Fruit fly (Drosophila melanogaster) whole organism, embryonic: Measurements from ENCODE around the gene Sr-CIII.

Experiments
- Ada2b ChIP-seq: fragments of 200-800 bp; sonication (Bioruptor generic); IDR thresholded peaks from 2 replicates; pipeline ENCODE4 v1.3.6; 2022; ENCODE audit warnings: missing biosample characterization, missing genetic modification characterization
- Blimp-1 ChIP-seq: fragments of 200-800 bp; sonication (Bioruptor generic); optimal IDR thresholded peaks from 3 replicates; lab custom pipeline; 2018; ENCODE audit warnings: missing biosample characterization, missing genetic modification characterization, mild to moderate bottlenecking, moderate library complexity, missing genetic modification reagents
- CG10565 ChIP-seq: fragments of 200-800 bp; sonication (Bioruptor generic); optimal IDR thresholded peaks from 3 replicates; lab custom pipeline; 2016; ENCODE audit warnings: missing biosample characterization, mild to moderate bottlenecking, missing genetic modification characterization
- CG12219 ChIP-seq: fragments of 200-800 bp; sonication (Bioruptor generic); optimal IDR thresholded peaks from 3 replicates; lab custom pipeline; 2018; ENCODE audit warnings: missing biosample characterization, mild to moderate bottlenecking, missing genetic modification characterization
- CG15514 ChIP-seq: fragments of 200-800 bp; sonication (Bioruptor generic); optimal IDR thresholded peaks from 3 replicates; lab custom pipeline; 2017; ENCODE audit warnings: missing biosample characterization, missing genetic modification characterization, mild to moderate bottlenecking, moderate library complexity, missing genetic modification reagents
- CG17359 ChIP-seq: fragments of 200-800 bp; sonication (Bioruptor generic); optimal IDR thresholded peaks from 3 replicates; lab custom pipeline; 2018; ENCODE audit warnings: missing biosample characterization, mild to moderate bottlenecking, missing genetic modification characterization, moderate library complexity
- CG18011 ChIP-seq: fragments of 200-800 bp; sonication (Bioruptor generic); optimal IDR thresholded peaks from 2 replicates; lab custom pipeline; 2017; ENCODE audit warnings: missing biosample characterization, missing genetic modification characterization, mild to moderate bottlenecking, moderate library complexity, missing genotype
- CG30403 ChIP-seq: fragments of 200-800 bp; sonication (Bioruptor generic); optimal IDR thresholded peaks from 3 replicates; lab custom pipeline; 2016; ENCODE audit warnings: missing biosample characterization, missing genetic modification characterization
- CG3065 ChIP-seq: fragments of 200-800 bp; sonication (Bioruptor generic); optimal IDR thresholded peaks from 2 replicates; lab custom pipeline; 2016; ENCODE audit warnings: missing biosample characterization, missing genetic modification characterization
- CG6689 ChIP-seq: fragments of 200-800 bp; sonication (Bioruptor generic); IDR thresholded peaks from 2 replicates; pipeline ENCODE4 v1.3.6; 2022; ENCODE audit warnings: missing biosample characterization, missing genetic modification characterization
- CG7372 ChIP-seq: fragments of 200-800 bp; sonication (Bioruptor generic); IDR thresholded peaks from 2 replicates; pipeline ENCODE4 v1.3.6; 2022; ENCODE audit warnings: missing biosample characterization, missing genetic modification characterization
- CG7786 ChIP-seq: fragments of 200-800 bp; sonication (Bioruptor generic); optimal IDR thresholded peaks from 2 replicates; lab custom pipeline; 2016; ENCODE audit warnings: missing biosample characterization, missing genetic modification characterization
- CG7839 ChIP-seq: fragments of 200-800 bp; sonication (Bioruptor generic); optimal IDR thresholded peaks from 3 replicates; lab custom pipeline; 2018; ENCODE audit warnings: missing biosample characterization, mild to moderate bottlenecking, missing genetic modification characterization, moderate library complexity
- CG8089 ChIP-seq: fragments of 200-800 bp; sonication (Bioruptor generic); optimal IDR thresholded peaks from 3 replicates; lab custom pipeline; 2016; ENCODE audit warnings: missing biosample characterization, missing genetic modification characterization
- CG8290 ChIP-seq, 3 experiments: fragments of 200-800 bp; sonication (Bioruptor generic); optimal IDR thresholded peaks; 2 replicates each; lab custom pipeline; 2016 to 2019; ENCODE audit warnings: missing biosample characterization in 3 of 3, missing genetic modification characterization in 3 of 3, mild to moderate bottlenecking in 2 of 3, moderate library complexity in 1 of 3
- CG8765 ChIP-seq: fragments of 200-800 bp; sonication (Bioruptor generic); IDR thresholded peaks from 2 replicates; pipeline ENCODE4 v1.3.6; 2022; ENCODE audit warnings: missing biosample characterization, missing genetic modification characterization
- CG9215 ChIP-seq: fragments of 200-800 bp; sonication (Bioruptor generic); IDR thresholded peaks from 2 replicates; pipeline ENCODE4 v1.3.6; 2022; ENCODE audit warnings: missing biosample characterization, missing genetic modification characterization
- Dip3 ChIP-seq: fragments of 200-800 bp; sonication (Bioruptor generic); optimal IDR thresholded peaks from 3 replicates; lab custom pipeline; 2016; ENCODE audit warnings: missing biosample characterization, missing genetic modification characterization
- Dp ChIP-seq: fragments of 200-800 bp; sonication (Bioruptor generic); optimal IDR thresholded peaks from 2 replicates; lab custom pipeline; 2018; ENCODE audit warnings: missing biosample characterization, mild to moderate bottlenecking, missing genetic modification characterization, moderate library complexity
- ERR ChIP-seq: fragments of 200-800 bp; sonication (Bioruptor generic); optimal IDR thresholded peaks from 2 replicates; lab custom pipeline; 2016; ENCODE audit warnings: missing biosample characterization, missing genetic modification characterization
- Eip74EF ChIP-seq, 2 experiments: fragments of 200-800 bp in 1 of 2; fragments of >200 bp in 1 of 2; sonication (Bioruptor generic) in 1 of 2; optimal IDR thresholded peaks; 2 replicates each; lab custom pipeline; 2017 to 2019; ENCODE audit warnings: missing biosample characterization in 2 of 2, missing genetic modification characterization in 2 of 2, mild to moderate bottlenecking in 1 of 2, moderate library complexity in 1 of 2
- Ets97D ChIP-seq: fragments of 200-800 bp; sonication (Bioruptor generic); optimal IDR thresholded peaks from 3 replicates; lab custom pipeline; 2016; ENCODE audit warnings: missing biosample characterization, missing genetic modification characterization
- H15 ChIP-seq: fragments of 200-800 bp; sonication (Bioruptor generic); IDR thresholded peaks from 3 replicates; pipeline ENCODE4 v1.3.6; 2022; ENCODE audit warnings: missing biosample characterization, missing genetic modification characterization
- HHEX ChIP-seq: fragments of 200-800 bp; sonication (Bioruptor generic); optimal IDR thresholded peaks from 3 replicates; lab custom pipeline; 2017; ENCODE audit warnings: missing biosample characterization, mild to moderate bottlenecking, missing genetic modification characterization, missing genetic modification reagents
- HLH4C ChIP-seq: fragments of 200-800 bp; sonication (Bioruptor generic); IDR thresholded peaks from 3 replicates; pipeline ENCODE4 v1.3.6; 2022; ENCODE audit warnings: missing biosample characterization, missing genetic modification characterization; ENCODE audit not compliant: partially characterized antibody
- Hmr ChIP-seq: fragments of 200-800 bp; sonication (Bioruptor generic); optimal IDR thresholded peaks from 3 replicates; lab custom pipeline; 2017; ENCODE audit warnings: mild to moderate bottlenecking, missing biosample characterization, missing genetic modification reagents, missing genetic modification characterization
- Hsf ChIP-seq: fragments of 200-800 bp; sonication (Bioruptor generic); optimal IDR thresholded peaks from 3 replicates; lab custom pipeline; 2016; ENCODE audit warnings: missing biosample characterization, missing genetic modification characterization
- MESR4 ChIP-seq: fragments of 200-800 bp; sonication (Bioruptor generic); optimal IDR thresholded peaks from 2 replicates; lab custom pipeline; 2018; ENCODE audit warnings: missing biosample characterization, mild to moderate bottlenecking, missing genetic modification characterization, moderate library complexity
- Max ChIP-seq: fragments of 200-800 bp; sonication (Bioruptor generic); optimal IDR thresholded peaks from 2 replicates; lab custom pipeline; 2016; ENCODE audit warnings: missing biosample characterization, mild to moderate bottlenecking, missing genetic modification characterization
- Myb ChIP-seq: fragments of 200-800 bp; sonication (Bioruptor generic); optimal IDR thresholded peaks from 2 replicates; lab custom pipeline; 2016; ENCODE audit warnings: missing biosample characterization, missing genetic modification characterization
- Scr ChIP-seq: fragments of 200-800 bp; sonication (Bioruptor generic); IDR thresholded peaks from 2 replicates; pipeline ENCODE4 v1.3.6; 2022; ENCODE audit warnings: missing biosample characterization, missing genetic modification characterization; ENCODE audit not compliant: partially characterized antibody
- Sox100B ChIP-seq: fragments of 200-800 bp; sonication (Bioruptor generic); optimal IDR thresholded peaks from 3 replicates; lab custom pipeline; 2018; ENCODE audit warnings: missing biosample characterization, mild to moderate bottlenecking, missing genetic modification characterization
- Sox102F ChIP-seq: fragments of 200-800 bp; sonication (Bioruptor generic); optimal IDR thresholded peaks from 2 replicates; lab custom pipeline; 2018; ENCODE audit warnings: missing biosample characterization, mild to moderate bottlenecking, missing genetic modification characterization, moderate library complexity
- Stat92E ChIP-seq, 3 experiments: fragments of >200 bp in 2 of 3; fragments of 200-800 bp in 1 of 3; sonication (Bioruptor generic) in 1 of 3; optimal IDR thresholded peaks; 2 replicates each; lab custom pipeline; 2017 to 2019; ENCODE audit warnings: missing biosample characterization in 3 of 3, missing genetic modification characterization in 3 of 3, mild to moderate bottlenecking in 1 of 3, moderate library complexity in 1 of 3
- Taf1 ChIP-seq: fragments of 200-800 bp; sonication (Bioruptor generic); IDR thresholded peaks from 2 replicates; pipeline ENCODE4 v1.3.6; 2022; ENCODE audit warnings: missing biosample characterization, missing genetic modification characterization
- Xrp1 ChIP-seq: fragments of 200-800 bp; sonication (Bioruptor generic); IDR thresholded peaks from 2 replicates; pipeline ENCODE4 v1.3.6; 2022; ENCODE audit warnings: missing biosample characterization, missing genetic modification characterization
- ara ChIP-seq: fragments of 200-800 bp; sonication (Bioruptor generic); IDR thresholded peaks from 2 replicates; pipeline ENCODE4 v1.3.6; 2022; ENCODE audit warnings: missing biosample characterization, missing genetic modification characterization
- ase ChIP-seq: fragments of 200-800 bp; sonication (Bioruptor generic); IDR thresholded peaks from 3 replicates; pipeline ENCODE4 v1.3.6; 2022; ENCODE audit warnings: missing biosample characterization, missing genetic modification characterization
- da ChIP-seq: fragments of 200-800 bp; sonication (Bioruptor generic); optimal IDR thresholded peaks from 2 replicates; lab custom pipeline; 2016; ENCODE audit warnings: missing biosample characterization, missing genetic modification characterization
- disco-r ChIP-seq: fragments of 200-800 bp; sonication (Bioruptor generic); optimal IDR thresholded peaks from 2 replicates; lab custom pipeline; 2016; ENCODE audit warnings: missing biosample characterization, missing genetic modification characterization
- eve ChIP-seq, 2 experiments: fragments of >200 bp; optimal IDR thresholded peaks; 2 replicates each; lab custom pipeline; 2017; ENCODE audit warnings: missing biosample characterization in 2 of 2, missing genetic modification characterization in 2 of 2
- ken ChIP-seq: fragments of 200-800 bp; sonication (Bioruptor generic); IDR thresholded peaks from 3 replicates; pipeline ENCODE4 v1.3.6; 2022; ENCODE audit warnings: missing biosample characterization, missing genetic modification characterization
- klu ChIP-seq: fragments of 200-800 bp; sonication (Bioruptor generic); IDR thresholded peaks from 2 replicates; pipeline ENCODE4 v1.3.6; 2022; ENCODE audit warnings: missing biosample characterization, missing genetic modification characterization
- maf-S ChIP-seq: fragments of 200-800 bp; sonication (Bioruptor generic); optimal IDR thresholded peaks from 2 replicates; lab custom pipeline; 2016; ENCODE audit warnings: missing biosample characterization, missing genetic modification characterization
- phol ChIP-seq: fragments of 200-800 bp; sonication (Bioruptor generic); optimal IDR thresholded peaks from 3 replicates; lab custom pipeline; 2018; ENCODE audit warnings: missing biosample characterization, mild to moderate bottlenecking, missing genetic modification characterization, moderate library complexity
- pita ChIP-seq: fragments of 200-800 bp; sonication (Bioruptor generic); optimal IDR thresholded peaks from 2 replicates; lab custom pipeline; 2017; ENCODE audit warnings: missing biosample characterization, mild to moderate bottlenecking, missing genetic modification characterization
- prd ChIP-seq, 3 experiments: fragments of >200 bp in 2 of 3; fragments of 200-800 bp in 1 of 3; sonication (Bioruptor generic) in 1 of 3; optimal IDR thresholded peaks in 2 of 3; IDR thresholded peaks in 1 of 3; 2 replicates in 2 of 3; 3 replicates in 1 of 3; pipeline versions ENCODE4 v1.3.6 to Lab custom; 2017 to 2022; ENCODE audit warnings: missing biosample characterization in 1 of 3, missing genetic modification characterization in 1 of 3
- row ChIP-seq: fragments of 200-800 bp; sonication (Bioruptor generic); IDR thresholded peaks from 3 replicates; pipeline ENCODE4 v1.3.6; 2022; ENCODE audit warnings: missing biosample characterization, missing genetic modification characterization
- schlank ChIP-seq: fragments of 200-800 bp; sonication (Bioruptor generic); optimal IDR thresholded peaks from 2 replicates; lab custom pipeline; 2018; ENCODE audit warnings: missing biosample characterization, mild to moderate bottlenecking, missing genetic modification characterization
- scrt ChIP-seq: fragments of 200-800 bp; sonication (Bioruptor generic); optimal IDR thresholded peaks from 2 replicates; lab custom pipeline; 2018; ENCODE audit warnings: missing biosample characterization, mild to moderate bottlenecking, missing genetic modification characterization, moderate library complexity
- wor ChIP-seq: fragments of 200-800 bp; sonication (Bioruptor generic); IDR thresholded peaks from 2 replicates; pipeline ENCODE4 v1.3.6; 2022; ENCODE audit warnings: missing biosample characterization, missing genetic modification characterization

Sr-CIII gene

DNA sequence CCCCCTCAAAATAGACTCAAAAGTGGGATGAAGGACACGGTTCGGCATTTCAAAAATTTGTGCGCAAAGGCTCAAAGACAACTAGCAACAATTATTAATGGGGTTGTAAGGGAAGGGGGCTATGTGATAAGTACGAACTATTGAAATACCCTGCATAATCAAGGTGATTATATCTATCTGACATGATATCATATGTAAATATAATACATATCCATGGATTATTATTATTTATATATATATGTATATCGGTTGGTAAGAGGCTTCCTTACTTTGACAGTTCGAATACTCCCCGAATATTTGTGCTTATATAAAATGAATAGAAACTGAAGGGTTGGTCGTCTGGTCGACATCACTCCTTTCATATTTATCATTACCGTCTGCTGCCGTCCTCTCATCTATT lies 13.8 kb downstream of the Sr-CIII start (continued):
- no peak for TF ChIP-seq Eip74EF (GFP tag; optimal IDR thresholded peaks at IDR 0.05; lab: Kevin White, UChicago)
- TF ChIP-seq Myb, result no peak
- peak; percentile 3 for TF ChIP-seq Hmr (GFP tag; lab: Kevin White, UChicago)
- TF ChIP-seq Dp, result no peak
- TF ChIP-seq ase, result no peak
- TF ChIP-seq Dip3 (GFP tag; lab: Kevin White, UChicago), result no peak
- TF ChIP-seq CG8290 (GFP tag; optimal IDR thresholded peaks at IDR 0.05; lab: Kevin White, UChicago), result no peak
- TF ChIP-seq CG8290 (tag; optimal IDR thresholded peaks at IDR 0.05; lab: Kevin White, UChicago), result no peak
- TF ChIP-seq da (GFP tag; lab: Kevin White, UChicago), result no peak
- TF ChIP-seq prd (optimal IDR thresholded peaks at IDR 0.05; lab: Kevin White, UChicago), result no peak
- peak; percentile 36; the same call in 1 of the 3 replicates for TF ChIP-seq prd (GFP tag; IDR thresholded peaks at IDR 0.05; lab: Robert Waterston, UW)
- no peak for TF ChIP-seq Stat92E (GFP tag; optimal IDR thresholded peaks at IDR 0.05; lab: Kevin White, UChicago)
- no peak for TF ChIP-seq Hsf
- no peak for TF ChIP-seq HLH4C (GFP tag; lab: Robert Waterston, UW)
- TF ChIP-seq CG9215 (GFP tag; lab: Robert Waterston, UW), result no peak
- no peak for TF ChIP-seq CG7372 (GFP tag; lab: Robert Waterston, UW)
- TF ChIP-seq CG10565 (GFP tag; lab: Kevin White, UChicago), result no peak
- peak; percentile 3 for TF ChIP-seq HHEX (GFP tag; lab: Kevin White, UChicago)
- TF ChIP-seq Xrp1, result peak; percentile 42; the same call in 1 of the 2 replicates
- TF ChIP-seq Ada2b, result no peak
- no peak for TF ChIP-seq eve (GFP tag; optimal IDR thresholded peaks at IDR 0.05; lab: Kevin White, UChicago)
- no peak for TF ChIP-seq CG3065
- no peak for TF ChIP-seq CG30403 (GFP tag; lab: Kevin White, UChicago)
- peak; percentile 20 for TF ChIP-seq CG17359 (tag; lab: Kevin White, UChicago)
- no peak for TF ChIP-seq CG18011 (GFP tag; lab: Kevin White, UChicago)
- peak; percentile 33; the same call in 1 of the 3 replicates for TF ChIP-seq row (GFP tag; lab: Robert Waterston, UW)
- TF ChIP-seq CG6689 (GFP tag; lab: Robert Waterston, UW), result peak; percentile 50
- no peak for TF ChIP-seq Taf1 (GFP tag; lab: Robert Waterston, UW)
- no peak for TF ChIP-seq klu (GFP tag; lab: Robert Waterston, UW)
- no peak for TF ChIP-seq Ets97D
- no peak for TF ChIP-seq schlank (tag; lab: Kevin White, UChicago)
- TF ChIP-seq disco-r (GFP tag; lab: Kevin White, UChicago), result no peak
- TF ChIP-seq CG12219 (GFP tag; lab: Kevin White, UChicago), result no peak
- TF ChIP-seq MESR4, result no peak

DNA sequence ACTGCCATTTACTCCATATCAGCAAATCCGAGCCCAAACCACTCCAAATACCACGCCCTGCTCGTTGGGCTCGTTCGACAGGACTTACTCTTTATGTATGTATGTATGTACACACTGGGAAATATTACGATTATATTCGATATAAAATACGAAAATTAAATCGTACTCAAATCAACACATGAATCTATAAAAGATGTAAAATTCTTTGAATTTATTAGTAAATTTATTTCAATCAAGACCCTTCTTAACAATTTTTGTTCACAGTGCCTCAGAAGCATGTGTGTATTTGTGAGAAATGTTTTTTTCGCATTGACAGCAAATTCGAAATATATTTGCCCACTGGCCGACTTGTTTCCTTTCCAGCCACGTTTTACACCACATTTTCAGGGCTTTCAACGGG lies 26.2 kb downstream of the Sr-CIII start:
- TF ChIP-seq H15 (no peak), CG8765 (GFP tag; lab: Robert Waterston, UW) (no peak), Max (GFP tag; lab: Kevin White, UChicago) (no peak), Blimp-1 (GFP tag; lab: Kevin White, UChicago) (peak; percentile 22), maf-S (GFP tag; lab: Kevin White, UChicago) (no peak), CG8089 (GFP tag; lab: Kevin White, UChicago) (no peak), Sox102F (GFP tag; lab: Kevin White, UChicago) (peak; percentile 33), Sox100B (no peak), phol (tag; lab: Kevin White, UChicago) (peak; percentile 4), ERR (GFP tag; lab: Kevin White, UChicago) (no peak), CG15514 (GFP tag; lab: Kevin White, UChicago) (no peak), pita (GFP tag; lab: Kevin White, UChicago) (no peak), Scr (no peak), scrt (GFP tag; lab: Kevin White, UChicago) (peak; percentile 3), CG7786 (GFP tag; lab: Kevin White, UChicago) (no peak), ken (GFP tag; lab: Robert Waterston, UW) (no peak), wor (GFP tag; lab: Robert Waterston, UW) (no peak), ara (no peak), Eip74EF (GFP tag; optimal IDR thresholded peaks at IDR 0.05; lab: Kevin White, UChicago) (no peak), CG7839 (peak; percentile 27)
